Worm (Caenorhabditis elegans) whole organism, late embryonic: ENCODE measurements around the gene C16C8.20.

Experiments used
- ceh-18 ChIP-seq: sonication (generic microtip); optimal IDR thresholded peaks from 2 replicates; lab custom pipeline; 2016; ENCODE audit warnings: missing genetic modification characterization, missing compliant biosample characterization
- ceh-6 ChIP-seq: fragments of 200-800 bp; sonication (Bioruptor generic); optimal IDR thresholded peaks from 2 replicates; lab custom pipeline; 2018; ENCODE audit warnings: mild to moderate bottlenecking, missing genetic modification characterization, missing compliant biosample characterization
- dmd-4 ChIP-seq: sonication (generic microtip); optimal IDR thresholded peaks from 2 replicates; lab custom pipeline; 2016; ENCODE audit warnings: borderline replicate concordance, missing genetic modification characterization, missing compliant biosample characterization
- elt-2 ChIP-seq: sonication (generic microtip); optimal IDR thresholded peaks from 2 replicates; lab custom pipeline; 2016; ENCODE audit warnings: missing genetic modification reagents, missing genetic modification characterization, missing compliant biosample characterization
- ets-4 ChIP-seq: sonication (generic microtip); optimal IDR thresholded peaks from 2 replicates; lab custom pipeline; 2016; ENCODE audit warnings: missing genetic modification characterization, missing compliant biosample characterization
- hlh-13 ChIP-seq: fragments of 200-800 bp; sonication (Bioruptor generic); optimal IDR thresholded peaks from 2 replicates; lab custom pipeline; 2018; ENCODE audit warnings: mild to moderate bottlenecking, missing genetic modification characterization, missing compliant biosample characterization
- nhr-232 ChIP-seq: sonication (generic microtip); optimal IDR thresholded peaks from 2 replicates; lab custom pipeline; 2016; ENCODE audit warnings: missing genetic modification characterization, missing compliant biosample characterization
- tbx-7 ChIP-seq: sonication (generic microtip); optimal IDR thresholded peaks from 2 replicates; lab custom pipeline; 2016; ENCODE audit warnings: missing genotype, missing genetic modification characterization, missing compliant biosample characterization
- unc-42 ChIP-seq: sonication (generic microtip); optimal IDR thresholded peaks from 2 replicates; lab custom pipeline; 2016; ENCODE audit warnings: missing genotype, missing genetic modification characterization, missing compliant biosample characterization
- zip-5 ChIP-seq: sonication (generic microtip); optimal IDR thresholded peaks from 2 replicates; lab custom pipeline; 2016; ENCODE audit warnings: missing genetic modification characterization, missing compliant biosample characterization

DNA sequence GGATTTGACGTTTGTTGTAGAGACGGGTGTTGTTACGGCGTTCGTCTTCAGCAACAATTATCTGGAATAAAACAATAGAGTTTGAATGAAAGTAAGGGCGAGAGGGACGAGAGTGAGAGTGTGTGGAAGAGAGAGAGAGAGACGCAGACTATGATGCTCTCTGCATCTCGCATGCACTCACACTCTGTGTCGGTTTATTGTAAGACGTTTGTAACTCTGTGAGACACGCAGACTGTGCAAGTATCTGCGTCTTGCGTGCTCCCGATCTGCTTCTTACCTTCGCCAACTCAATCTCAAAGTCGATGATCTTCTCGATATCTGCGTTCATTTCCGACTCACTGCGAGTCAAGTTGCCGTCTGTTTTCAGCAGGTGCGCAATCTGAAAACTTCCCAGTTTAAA is 23.8 kb upstream of the C16C8.20 start:
- TF ChIP-seq hlh-13: no peak
- no peak for TF ChIP-seq unc-42 (tag; lab: Kevin White, UChicago)
- no peak for TF ChIP-seq dmd-4 (tag; lab: Kevin White, UChicago)
- TF ChIP-seq ets-4 (tag; lab: Kevin White, UChicago): no peak
- TF ChIP-seq ceh-6 (GFP tag; lab: Kevin White, UChicago): no peak
- TF ChIP-seq elt-2 (tag; lab: Kevin White, UChicago): no peak
- TF ChIP-seq ceh-18: no peak
- no peak for TF ChIP-seq zip-5 (tag; lab: Kevin White, UChicago)
- no peak for TF ChIP-seq nhr-232
- no peak for TF ChIP-seq tbx-7 (tag; lab: Kevin White, UChicago)
